Fruit fly (Drosophila melanogaster) whole organism: ENCODE results near the gene CG5877.

Experiments used
- CG8478 ChIP-seq: fragments of >200 bp; optimal IDR thresholded peaks from 2 replicates; lab custom pipeline; 2018; ENCODE audit warnings: inconsistent platforms
- Dll ChIP-seq: fragments of >200 bp; optimal IDR thresholded peaks from 2 replicates; lab custom pipeline; 2017
- EcR ChIP-seq, 2 experiments: fragments of >200 bp; optimal IDR thresholded peaks; 2 replicates each; lab custom pipeline; 2017; ENCODE audit warnings: missing biosample characterization in 2 of 2, missing genetic modification characterization in 2 of 2, missing genetic modification reagents in 2 of 2
- pan ChIP-seq: fragments of >200 bp; optimal IDR thresholded peaks from 2 replicates; lab custom pipeline; 2017
- psq ChIP-seq: fragments of >200 bp; optimal IDR thresholded peaks from 2 replicates; lab custom pipeline; 2017
- usp ChIP-seq: fragments of >200 bp; optimal IDR thresholded peaks from 2 replicates; lab custom pipeline; 2017; ENCODE audit warnings: missing biosample characterization, missing genetic modification characterization, mixed read lengths

CG5877 gene

dm6 chrX:15319699-15320482 lies 27.1 kb downstream of the CG5877 start:
- no peak for TF ChIP-seq usp
- no peak for TF ChIP-seq CG8478 (lab: Kevin White, UChicago)
- no peak for TF ChIP-seq Dll (lab: Kevin White, UChicago)
- no peak for TF ChIP-seq psq
- no peak for TF ChIP-seq EcR (GFP tag; optimal IDR thresholded peaks at IDR 0.05; lab: Kevin White, UChicago)
- no peak for TF ChIP-seq pan (lab: Kevin White, UChicago)

dm6 chrX:15320522-15320921 lies 27.7 kb downstream of the CG5877 start:
- TF ChIP-seq Dll (lab: Kevin White, UChicago) = no peak
- no peak for TF ChIP-seq usp

dm6 chrX:15320973-15321372 lies 28.1 kb downstream of the CG5877 start:
- no peak for TF ChIP-seq usp
- TF ChIP-seq CG8478 (lab: Kevin White, UChicago) = no peak
- TF ChIP-seq pan (lab: Kevin White, UChicago) = no peak
- no peak for TF ChIP-seq psq
- TF ChIP-seq Dll (lab: Kevin White, UChicago) = no peak
- no peak for TF ChIP-seq EcR (GFP tag; optimal IDR thresholded peaks at IDR 0.05; lab: Kevin White, UChicago)

- TF ChIP-seq pan (lab: Kevin White, UChicago) (no peak), EcR (GFP tag; optimal IDR thresholded peaks at IDR 0.05; lab: Kevin White, UChicago) (no peak), usp (no peak), Dll (lab: Kevin White, UChicago) (no peak), CG8478 (lab: Kevin White, UChicago) (no peak), psq (no peak)
Measured at dm6 chrX:15323302-15323880, 30.6 kb downstream of the CG5877 start.

dm6 chrX:15328148-15328718 lies 35.4 kb downstream of the CG5877 start, which contains the start of gene dah:
dah (plus strand) TSS chrX:15328342.
- TF ChIP-seq psq (no peak), EcR (GFP tag; optimal IDR thresholded peaks at IDR 0.05; lab: Kevin White, UChicago) (no peak), CG8478 (lab: Kevin White, UChicago) (no peak), usp (no peak), Dll (lab: Kevin White, UChicago) (no peak), pan (lab: Kevin White, UChicago) (no peak)

dm6 chrX:15333066-15333874 lies 40.4 kb downstream of the CG5877 start, which contains the start of the genes CG9114 and HDAC6:
CG9114 (minus strand) TSS chrX:15333154.
HDAC6 (plus strand) TSS chrX:15333310.
- no peak for TF ChIP-seq pan (lab: Kevin White, UChicago)
- TF ChIP-seq CG8478 (lab: Kevin White, UChicago) = peak; percentile 1
- peak; percentile 84 for TF ChIP-seq Dll (lab: Kevin White, UChicago)
- no peak for TF ChIP-seq psq

dm6 chrX:15334999-15335398 lies 42.2 kb downstream of the CG5877 start:
- TF ChIP-seq pan (lab: Kevin White, UChicago) (no peak), CG8478 (lab: Kevin White, UChicago) (no peak), psq (no peak), usp (no peak), Dll (lab: Kevin White, UChicago) (no peak), EcR (GFP tag; optimal IDR thresholded peaks at IDR 0.05; lab: Kevin White, UChicago) (no peak)

dm6 chrX:15335845-15336453 lies 43.1 kb downstream of the CG5877 start:
- TF ChIP-seq CG8478 (lab: Kevin White, UChicago) = no peak
- no peak for TF ChIP-seq EcR (GFP tag; optimal IDR thresholded peaks at IDR 0.05; lab: Kevin White, UChicago)
- no peak for TF ChIP-seq Dll (lab: Kevin White, UChicago)
- TF ChIP-seq usp = no peak
- no peak for TF ChIP-seq psq
- no peak for TF ChIP-seq pan (lab: Kevin White, UChicago)

- no peak for TF ChIP-seq EcR (GFP tag; optimal IDR thresholded peaks at IDR 0.05; lab: Kevin White, UChicago)
- TF ChIP-seq psq = no peak
- TF ChIP-seq Dll (lab: Kevin White, UChicago) = no peak
- no peak for TF ChIP-seq CG8478 (lab: Kevin White, UChicago)
- no peak for TF ChIP-seq usp
- no peak for TF ChIP-seq pan (lab: Kevin White, UChicago)
Measured at dm6 chrX:15342017-15342416, 49.2 kb downstream of the CG5877 start, which contains the start of gene CG9123. CG9123 (minus strand) TSS chrX:15342117.

dm6 chrX:15344473-15345331 lies 51.9 kb downstream of the CG5877 start, which contains the start of the genes CG12608 and Prp5:
CG12608 (minus strand) TSS chrX:15344625.
Prp5 (plus strand) TSS chrX:15345169.
- no peak for TF ChIP-seq pan (lab: Kevin White, UChicago)
- TF ChIP-seq EcR (GFP tag; optimal IDR thresholded peaks at IDR 0.05; lab: Kevin White, UChicago) = no peak
- TF ChIP-seq Dll (lab: Kevin White, UChicago) = no peak
- no peak for TF ChIP-seq usp
- no peak for TF ChIP-seq psq
- no peak for TF ChIP-seq CG8478 (lab: Kevin White, UChicago)
